Fruit fly (Drosophila melanogaster): ENCODE data around the gene Cdc16.
A peak's percentile ranks its signal among the peaks of the same experiment; 100 is the strongest.

The Cdc16 gene

dm6 chr3R:23306828-23307227 is 25.8 kb downstream of the Cdc16 start:
- TF ChIP-seq h (optimal IDR thresholded peaks at IDR 0.05) (no peak), psq (optimal IDR thresholded peaks at IDR 0.05) (no peak), ttk (optimal IDR thresholded peaks at IDR 0.05) (no peak), Myc (optimal IDR thresholded peaks at IDR 0.05) (no peak), Sin3A (optimal IDR thresholded peaks at IDR 0.05) (no peak), insv (optimal IDR thresholded peaks at IDR 0.05) (no peak)

dm6 chr3R:23309690-23310089 is 28.7 kb downstream of the Cdc16 start:
- no peak for TF ChIP-seq h (optimal IDR thresholded peaks at IDR 0.05)
- TF ChIP-seq ttk (optimal IDR thresholded peaks at IDR 0.05), result no peak

- TF ChIP-seq psq (optimal IDR thresholded peaks at IDR 0.05), result no peak
Measured at dm6 chr3R:23310151-23310550, 29.1 kb downstream of the Cdc16 start.

dm6 chr3R:23312796-23313195 is 31.8 kb downstream of the Cdc16 start:
- TF ChIP-seq ttk (optimal IDR thresholded peaks at IDR 0.05) (peak; percentile 99), Myc (optimal IDR thresholded peaks at IDR 0.05) (no peak)

dm6 chr3R:23314332-23314731 is 33.3 kb downstream of the Cdc16 start:
- no peak for TF ChIP-seq ttk (optimal IDR thresholded peaks at IDR 0.05)

- no peak for TF ChIP-seq h (optimal IDR thresholded peaks at IDR 0.05)
- TF ChIP-seq psq (optimal IDR thresholded peaks at IDR 0.05), result no peak
- TF ChIP-seq Myc (optimal IDR thresholded peaks at IDR 0.05), result no peak
- TF ChIP-seq Sin3A (optimal IDR thresholded peaks at IDR 0.05), result no peak
- TF ChIP-seq ttk (optimal IDR thresholded peaks at IDR 0.05), result no peak
- no peak for TF ChIP-seq insv (optimal IDR thresholded peaks at IDR 0.05)
Measured at dm6 chr3R:23315221-23315620, 34.2 kb downstream of the Cdc16 start.

- TF ChIP-seq Sin3A (optimal IDR thresholded peaks at IDR 0.05) (no peak), insv (optimal IDR thresholded peaks at IDR 0.05) (no peak), ttk (optimal IDR thresholded peaks at IDR 0.05) (no peak), psq (optimal IDR thresholded peaks at IDR 0.05) (no peak)
Measured at dm6 chr3R:23315630-23316029, 34.6 kb downstream of the Cdc16 start.

- TF ChIP-seq Sin3A (optimal IDR thresholded peaks at IDR 0.05), result no peak
- no peak for TF ChIP-seq Myc (optimal IDR thresholded peaks at IDR 0.05)
- no peak for TF ChIP-seq ttk (optimal IDR thresholded peaks at IDR 0.05)
- no peak for TF ChIP-seq psq (optimal IDR thresholded peaks at IDR 0.05)
- TF ChIP-seq h (optimal IDR thresholded peaks at IDR 0.05), result no peak
- no peak for TF ChIP-seq insv (optimal IDR thresholded peaks at IDR 0.05)
Measured at dm6 chr3R:23316867-23317266, 35.9 kb downstream of the Cdc16 start.

dm6 chr3R:23318928-23319327 is 37.9 kb downstream of the Cdc16 start:
- TF ChIP-seq ttk (optimal IDR thresholded peaks at IDR 0.05), result no peak
- no peak for TF ChIP-seq insv (optimal IDR thresholded peaks at IDR 0.05)
- no peak for TF ChIP-seq Sin3A (optimal IDR thresholded peaks at IDR 0.05)
- TF ChIP-seq psq (optimal IDR thresholded peaks at IDR 0.05), result no peak
- no peak for TF ChIP-seq Myc (optimal IDR thresholded peaks at IDR 0.05)
- TF ChIP-seq h (optimal IDR thresholded peaks at IDR 0.05), result no peak

dm6 chr3R:23320251-23320650 is 39.2 kb downstream of the Cdc16 start:
- peak; percentile 45 for TF ChIP-seq h (optimal IDR thresholded peaks at IDR 0.05)
- TF ChIP-seq insv (optimal IDR thresholded peaks at IDR 0.05), result no peak
- TF ChIP-seq Myc (optimal IDR thresholded peaks at IDR 0.05), result no peak
- TF ChIP-seq ttk (optimal IDR thresholded peaks at IDR 0.05), result no peak
- no peak for TF ChIP-seq psq (optimal IDR thresholded peaks at IDR 0.05)

dm6 chr3R:23323639-23324350 is 42.8 kb downstream of the Cdc16 start:
- no peak for TF ChIP-seq h (optimal IDR thresholded peaks at IDR 0.05)
- TF ChIP-seq Myc (optimal IDR thresholded peaks at IDR 0.05), result no peak
- no peak for TF ChIP-seq insv (optimal IDR thresholded peaks at IDR 0.05)
- TF ChIP-seq ttk (optimal IDR thresholded peaks at IDR 0.05), result no peak
- TF ChIP-seq Sin3A (optimal IDR thresholded peaks at IDR 0.05), result no peak
- no peak for TF ChIP-seq psq (optimal IDR thresholded peaks at IDR 0.05)

dm6 chr3R:23325710-23326109 is 44.7 kb downstream of the Cdc16 start:
- no peak for TF ChIP-seq h (optimal IDR thresholded peaks at IDR 0.05)
- TF ChIP-seq ttk (optimal IDR thresholded peaks at IDR 0.05), result no peak
- no peak for TF ChIP-seq Sin3A (optimal IDR thresholded peaks at IDR 0.05)
- TF ChIP-seq Myc (optimal IDR thresholded peaks at IDR 0.05), result no peak
- TF ChIP-seq insv (optimal IDR thresholded peaks at IDR 0.05), result no peak
- TF ChIP-seq psq (optimal IDR thresholded peaks at IDR 0.05), result no peak

dm6 chr3R:23326292-23326691 is 45.3 kb downstream of the Cdc16 start:
- TF ChIP-seq ttk (optimal IDR thresholded peaks at IDR 0.05), result no peak
- no peak for TF ChIP-seq psq (optimal IDR thresholded peaks at IDR 0.05)
- TF ChIP-seq Myc (optimal IDR thresholded peaks at IDR 0.05), result no peak
- TF ChIP-seq Sin3A (optimal IDR thresholded peaks at IDR 0.05), result no peak
- TF ChIP-seq insv (optimal IDR thresholded peaks at IDR 0.05), result no peak
- TF ChIP-seq h (optimal IDR thresholded peaks at IDR 0.05), result no peak

dm6 chr3R:23327707-23328106 is 46.7 kb downstream of the Cdc16 start:
- TF ChIP-seq Myc (optimal IDR thresholded peaks at IDR 0.05) (no peak), insv (optimal IDR thresholded peaks at IDR 0.05) (peak; percentile 74), h (optimal IDR thresholded peaks at IDR 0.05) (peak; percentile 81)

Measured in Kc167 (cell line).